Worm (Caenorhabditis elegans) whole organism, L3 larva: Measurements from ENCODE around the gene spp-7.

Source experiments
- aly-2 ChIP-seq: fragments of 150-350 bp; optimal IDR thresholded peaks from 2 replicates; lab custom pipeline; 2014; ENCODE audit warnings: missing biosample characterization, missing genetic modification characterization
- ama-1 ChIP-seq: fragments of 150-350 bp; optimal IDR thresholded peaks from 2 replicates; lab custom pipeline; 2018
- ceh-9 ChIP-seq: sonication (generic microtip); optimal IDR thresholded peaks from 2 replicates; lab custom pipeline; 2018; ENCODE audit warnings: missing biosample characterization, missing genetic modification characterization
- egl-27 ChIP-seq: sonication (generic microtip); optimal IDR thresholded peaks from 4 replicates; lab custom pipeline; 2017; ENCODE audit warnings: missing biosample characterization, missing genetic modification reagents, missing genetic modification characterization
- egl-5 ChIP-seq: fragments of 150-350 bp; optimal IDR thresholded peaks from 2 replicates; lab custom pipeline; 2017; ENCODE audit warnings: missing biosample characterization, missing genetic modification reagents, missing genetic modification characterization, inconsistent platforms
- lin-39 ChIP-seq: fragments of 150-350 bp; optimal IDR thresholded peaks from 2 replicates; lab custom pipeline; 2018; ENCODE audit warnings: missing biosample characterization, missing genetic modification reagents, missing genetic modification characterization
- nhr-25 ChIP-seq: sonication (generic microtip); optimal IDR thresholded peaks from 2 replicates; lab custom pipeline; 2017; ENCODE audit warnings: missing biosample characterization, missing genetic modification characterization
- skn-1 ChIP-seq: fragments of 150-350 bp; optimal IDR thresholded peaks from 2 replicates; lab custom pipeline; 2014; ENCODE audit warnings: missing biosample characterization, missing genetic modification characterization
- unc-39 ChIP-seq: sonication (generic microtip); optimal IDR thresholded peaks from 4 replicates; lab custom pipeline; 2017; ENCODE audit warnings: missing biosample characterization, missing genetic modification characterization
- zag-1 ChIP-seq: fragments of 150-350 bp; optimal IDR thresholded peaks from 2 replicates; lab custom pipeline; 2014; ENCODE audit warnings: missing biosample characterization, missing genetic modification characterization

- TF ChIP-seq egl-5 (no peak), ceh-9 (tag; lab: Kevin White, UChicago) (no peak), egl-27 (no peak), zag-1 (tag; lab: Kevin White, UChicago) (no peak), skn-1 (no peak), lin-39 (tag; lab: Kevin White, UChicago) (no peak), ama-1 (lab: Kevin White, UChicago) (no peak), aly-2 (tag; lab: Kevin White, UChicago) (no peak), nhr-25 (tag; lab: Kevin White, UChicago) (no peak), unc-39 (tag; lab: Kevin White, UChicago) (no peak)
These were observed 33.0 kb downstream of the spp-7 start, which contains the start of gene F41H10.1 for ce11 chrIV:5382609-5383008.
